Fruit fly (Drosophila melanogaster) whole organism, prepupa: Measurements from ENCODE around the gene CG17026.

ENCODE experiments used
- CG10631 ChIP-seq: fragments of 200-800 bp; sonication (Bioruptor generic); optimal IDR thresholded peaks from 2 replicates; lab custom pipeline; 2016; ENCODE audit warnings: missing biosample characterization, missing genetic modification characterization
- CG10669 ChIP-seq: fragments of 200-800 bp; sonication (Bioruptor generic); optimal IDR thresholded peaks from 3 replicates; lab custom pipeline; 2018; ENCODE audit warnings: missing biosample characterization, mild to moderate bottlenecking, missing genetic modification characterization, moderate library complexity
- CG11294 ChIP-seq: fragments of 200-800 bp; sonication (Bioruptor generic); IDR thresholded peaks from 2 replicates; pipeline ENCODE4 v1.3.6; 2022; ENCODE audit warnings: missing biosample characterization, missing genetic modification characterization
- CG11762 ChIP-seq: fragments of 200-800 bp; sonication (Bioruptor generic); optimal IDR thresholded peaks from 3 replicates; lab custom pipeline; 2016; ENCODE audit warnings: missing biosample characterization, missing genetic modification characterization; ENCODE audit not compliant: insufficient read depth
- CG1621 ChIP-seq: fragments of 200-800 bp; sonication (Bioruptor generic); optimal IDR thresholded peaks from 3 replicates; lab custom pipeline; 2018; ENCODE audit warnings: missing biosample characterization, mild to moderate bottlenecking, missing genetic modification characterization
- CG16779 ChIP-seq: fragments of 200-800 bp; sonication (Bioruptor generic); optimal IDR thresholded peaks from 3 replicates; lab custom pipeline; 2017; ENCODE audit warnings: missing biosample characterization, mild to moderate bottlenecking, missing genetic modification characterization
- CG3032 ChIP-seq: fragments of 200-800 bp; optimal IDR thresholded peaks from 2 replicates; lab custom pipeline; 2019; ENCODE audit warnings: missing biosample characterization, mild to moderate bottlenecking, missing genetic modification characterization, moderate library complexity
- CG31627 ChIP-seq: fragments of 200-800 bp; sonication (Bioruptor generic); optimal IDR thresholded peaks from 3 replicates; lab custom pipeline; 2016; ENCODE audit warnings: missing biosample characterization, missing genetic modification characterization
- CG32006 ChIP-seq: fragments of 200-800 bp; sonication (Bioruptor generic); optimal IDR thresholded peaks from 3 replicates; lab custom pipeline; 2017; ENCODE audit warnings: missing biosample characterization, mild to moderate bottlenecking, missing genetic modification characterization
- CG3919 ChIP-seq: fragments of 200-800 bp; sonication (Bioruptor generic); optimal IDR thresholded peaks from 3 replicates; lab custom pipeline; 2016; ENCODE audit warnings: missing biosample characterization, missing genetic modification characterization
- CG4318 ChIP-seq: fragments of 200-800 bp; sonication (Bioruptor generic); optimal IDR thresholded peaks from 3 replicates; lab custom pipeline; 2017; ENCODE audit warnings: missing biosample characterization, mild to moderate bottlenecking, missing genetic modification characterization
- CG6276 ChIP-seq: fragments of 200-800 bp; sonication (Bioruptor generic); optimal IDR thresholded peaks from 2 replicates; lab custom pipeline; 2017; ENCODE audit warnings: missing biosample characterization, mild to moderate bottlenecking, missing genetic modification characterization
- CG6792 ChIP-seq: fragments of 200-800 bp; sonication (Bioruptor generic); optimal IDR thresholded peaks from 3 replicates; lab custom pipeline; 2016; ENCODE audit warnings: missing biosample characterization, missing genetic modification characterization
- CG6808 ChIP-seq: fragments of 200-800 bp; sonication (Bioruptor generic); optimal IDR thresholded peaks from 3 replicates; lab custom pipeline; 2017; ENCODE audit warnings: missing biosample characterization, missing genetic modification characterization, mild to moderate bottlenecking, moderate library complexity, missing genetic modification reagents
- CG6854 ChIP-seq: fragments of 200-800 bp; sonication (Bioruptor generic); optimal IDR thresholded peaks from 2 replicates; lab custom pipeline; 2017; ENCODE audit warnings: missing biosample characterization, mild to moderate bottlenecking, missing genetic modification characterization
- CG7368 ChIP-seq: fragments of 200-800 bp; sonication (Bioruptor generic); optimal IDR thresholded peaks from 3 replicates; lab custom pipeline; 2016; ENCODE audit warnings: missing biosample characterization, missing genetic modification characterization
- CG8632 ChIP-seq: fragments of 200-800 bp; sonication (Bioruptor generic); optimal IDR thresholded peaks from 3 replicates; lab custom pipeline; 2016; ENCODE audit warnings: missing biosample characterization, missing genetic modification characterization
- CG9139 ChIP-seq: fragments of 200-800 bp; sonication (Bioruptor generic); optimal IDR thresholded peaks from 3 replicates; lab custom pipeline; 2017; ENCODE audit warnings: missing biosample characterization, mild to moderate bottlenecking, missing genetic modification characterization
- Eip78C ChIP-seq: fragments of 200-800 bp; sonication (Bioruptor generic); peaks from one replicate; lab custom pipeline; 2016; ENCODE audit warnings: missing biosample characterization, missing genetic modification characterization
- Eip93F ChIP-seq: fragments of 200-800 bp; sonication (Bioruptor generic); optimal IDR thresholded peaks from 2 replicates; lab custom pipeline; 2016; ENCODE audit warnings: missing biosample characterization, mild to moderate bottlenecking, missing genetic modification characterization
- Ets21C ChIP-seq: fragments of 200-800 bp; sonication (Bioruptor generic); optimal IDR thresholded peaks from 3 replicates; lab custom pipeline; 2016; ENCODE audit warnings: missing biosample characterization, missing genetic modification characterization
- Ets96B ChIP-seq: fragments of 200-800 bp; optimal IDR thresholded peaks from 2 replicates; lab custom pipeline; 2019; ENCODE audit warnings: missing biosample characterization, mild to moderate bottlenecking, missing genetic modification characterization, moderate library complexity
- Gug ChIP-seq: fragments of 200-800 bp; sonication (Bioruptor generic); IDR thresholded peaks from 2 replicates; pipeline ENCODE4 v1.3.6; 2022; ENCODE audit warnings: missing biosample characterization, missing genetic modification characterization
- Hr38 ChIP-seq: sonication (Bioruptor generic); optimal IDR thresholded peaks from 2 replicates; lab custom pipeline; 2016; ENCODE audit warnings: missing biosample characterization, missing genetic modification characterization
- Hr39 ChIP-seq: fragments of 200-800 bp; sonication (Bioruptor generic); optimal IDR thresholded peaks from 2 replicates; lab custom pipeline; 2016; ENCODE audit warnings: missing biosample characterization, missing genetic modification characterization
- Hr4 ChIP-seq: fragments of 200-800 bp; sonication (Bioruptor generic); optimal IDR thresholded peaks from 3 replicates; lab custom pipeline; 2016; ENCODE audit warnings: missing biosample characterization, missing genetic modification characterization
- Met ChIP-seq: fragments of 200-800 bp; sonication (Bioruptor generic); optimal IDR thresholded peaks from 3 replicates; lab custom pipeline; 2016; ENCODE audit warnings: missing biosample characterization, missing genetic modification characterization
- OdsH ChIP-seq: fragments of 200-800 bp; sonication (Bioruptor generic); optimal IDR thresholded peaks from 3 replicates; lab custom pipeline; 2016; ENCODE audit warnings: missing biosample characterization, missing genetic modification characterization
- Sox102F ChIP-seq: fragments of 200-800 bp; sonication (Bioruptor generic); optimal IDR thresholded peaks from 2 replicates; lab custom pipeline; 2016; ENCODE audit warnings: missing biosample characterization, mild to moderate bottlenecking, missing genetic modification characterization
- Sox14 ChIP-seq: fragments of 200-800 bp; sonication (Bioruptor generic); optimal IDR thresholded peaks from 3 replicates; lab custom pipeline; 2016; ENCODE audit warnings: missing biosample characterization, missing genetic modification characterization
- Sox15 ChIP-seq: fragments of 200-800 bp; sonication (Bioruptor generic); optimal IDR thresholded peaks from 3 replicates; lab custom pipeline; 2016; ENCODE audit warnings: missing biosample characterization, missing genetic modification characterization
- cyc ChIP-seq: fragments of 200-800 bp; sonication (Bioruptor generic); optimal IDR thresholded peaks from 3 replicates; lab custom pipeline; 2016; ENCODE audit warnings: missing biosample characterization, missing genetic modification characterization
- eg ChIP-seq: fragments of 200-800 bp; sonication (Bioruptor generic); IDR thresholded peaks from 3 replicates; pipeline ENCODE4 v1.3.6; 2022; ENCODE audit warnings: missing biosample characterization, missing genetic modification characterization
- esn ChIP-seq: fragments of 200-800 bp; sonication (Bioruptor generic); optimal IDR thresholded peaks from 2 replicates; lab custom pipeline; 2016; ENCODE audit warnings: missing biosample characterization, mild to moderate bottlenecking, missing genetic modification characterization, moderate library complexity
- fd59A ChIP-seq: fragments of 200-800 bp; sonication (Bioruptor generic); optimal IDR thresholded peaks from 2 replicates; lab custom pipeline; 2017; ENCODE audit warnings: missing biosample characterization, mild to moderate bottlenecking, missing genetic modification characterization, missing genetic modification reagents
- fd85E ChIP-seq: fragments of 200-800 bp; sonication (Bioruptor generic); optimal IDR thresholded peaks from 3 replicates; lab custom pipeline; 2016; ENCODE audit warnings: missing biosample characterization, missing genetic modification characterization
- fkh ChIP-seq: fragments of 200-800 bp; sonication (Bioruptor generic); optimal IDR thresholded peaks from 3 replicates; lab custom pipeline; 2017; ENCODE audit warnings: missing biosample characterization, mild to moderate bottlenecking, missing genetic modification characterization, moderate library complexity
- lz ChIP-seq: fragments of 200-800 bp; sonication (Bioruptor generic); optimal IDR thresholded peaks from 3 replicates; lab custom pipeline; 2016; ENCODE audit warnings: missing biosample characterization, missing genetic modification characterization
- net ChIP-seq: fragments of 200-800 bp; sonication (Bioruptor generic); optimal IDR thresholded peaks from 3 replicates; lab custom pipeline; 2016; ENCODE audit warnings: missing biosample characterization, missing genetic modification characterization
- pdm3 ChIP-seq: fragments of 200-800 bp; sonication (Bioruptor generic); optimal IDR thresholded peaks from 3 replicates; lab custom pipeline; 2016; ENCODE audit warnings: missing biosample characterization, missing genetic modification characterization
- salr ChIP-seq, 2 experiments: fragments of 200-800 bp; sonication (Bioruptor generic); optimal IDR thresholded peaks; 3 replicates each; lab custom pipeline; 2016 to 2018; ENCODE audit warnings: missing biosample characterization in 2 of 2, missing genetic modification characterization in 2 of 2, mild to moderate bottlenecking in 1 of 2
- spab ChIP-seq: fragments of 200-800 bp; sonication (Bioruptor generic); optimal IDR thresholded peaks from 2 replicates; lab custom pipeline; 2017; ENCODE audit warnings: missing biosample characterization, mild to moderate bottlenecking, missing genetic modification characterization, missing genetic modification reagents
- ss ChIP-seq, 2 experiments: fragments of 200-800 bp; sonication (Bioruptor generic); optimal IDR thresholded peaks; 2 replicates in 1 of 2; 3 replicates in 1 of 2; lab custom pipeline; 2017 to 2018; ENCODE audit warnings: mild to moderate bottlenecking in 2 of 2, missing biosample characterization in 2 of 2, missing genetic modification characterization in 2 of 2, moderate library complexity in 1 of 2
- svp ChIP-seq: fragments of 200-800 bp; sonication (Bioruptor generic); peaks from one replicate; lab custom pipeline; 2016; ENCODE audit warnings: missing biosample characterization, missing genetic modification characterization
- topi ChIP-seq: fragments of 200-800 bp; sonication (Bioruptor generic); optimal IDR thresholded peaks from 3 replicates; lab custom pipeline; 2016; ENCODE audit warnings: missing biosample characterization, missing genetic modification characterization
- vri ChIP-seq: fragments of 200-800 bp; sonication (Bioruptor generic); optimal IDR thresholded peaks from 3 replicates; lab custom pipeline; 2016; ENCODE audit warnings: missing biosample characterization, mild to moderate bottlenecking, missing genetic modification characterization

Gene CG17026

DNA sequence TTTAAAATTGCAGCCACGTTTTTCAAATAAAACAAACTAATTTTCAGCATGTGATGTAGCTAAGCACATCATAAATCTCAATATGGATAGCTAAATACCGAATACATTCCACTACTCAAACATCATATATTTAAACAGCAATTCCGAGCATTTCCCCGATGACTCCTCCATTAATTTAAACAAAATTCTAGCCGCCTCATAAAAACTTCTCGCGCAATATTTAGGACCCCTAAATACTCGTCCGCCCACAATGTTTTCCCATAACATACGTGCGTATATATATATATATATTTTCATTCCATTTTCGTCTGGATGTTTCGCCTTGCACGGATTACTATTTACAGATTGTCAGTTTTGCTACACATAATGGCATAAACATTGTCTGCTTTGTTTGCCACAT, 20.9 kb downstream of the CG17026 start:
- TF ChIP-seq CG6854 (GFP tag; lab: Kevin White, UChicago) (no peak), CG3919 (GFP tag; lab: Kevin White, UChicago) (no peak), CG6276 (GFP tag; lab: Kevin White, UChicago) (no peak), esn (GFP tag; lab: Kevin White, UChicago) (no peak)

DNA sequence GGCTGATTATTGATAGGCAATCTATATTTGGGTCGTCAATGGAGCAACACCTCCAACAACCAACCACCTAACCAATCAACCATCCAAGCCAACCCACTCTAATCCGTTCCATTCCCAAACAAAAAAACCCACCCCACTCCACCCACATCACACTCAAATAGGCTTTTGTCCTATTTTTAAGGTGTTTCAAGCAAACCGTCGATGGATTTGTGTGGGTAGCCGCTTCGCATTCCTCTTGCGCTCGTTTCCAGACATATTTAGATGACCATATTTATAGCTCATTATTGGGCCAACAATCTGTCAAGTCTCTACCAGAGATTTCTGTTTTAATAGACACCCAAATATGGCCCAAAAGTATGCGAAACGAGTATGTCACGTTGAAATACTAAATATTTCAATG, 23.0 kb downstream of the CG17026 start:
- TF ChIP-seq lz (GFP tag; lab: Kevin White, UChicago) (no peak), CG6276 (GFP tag; lab: Kevin White, UChicago) (no peak), Hr39 (no peak), Sox15 (GFP tag; lab: Kevin White, UChicago) (no peak), fkh (no peak), CG16779 (tag; lab: Kevin White, UChicago) (no peak), CG1621 (tag; lab: Kevin White, UChicago) (no peak), CG6854 (GFP tag; lab: Kevin White, UChicago) (no peak)

DNA sequence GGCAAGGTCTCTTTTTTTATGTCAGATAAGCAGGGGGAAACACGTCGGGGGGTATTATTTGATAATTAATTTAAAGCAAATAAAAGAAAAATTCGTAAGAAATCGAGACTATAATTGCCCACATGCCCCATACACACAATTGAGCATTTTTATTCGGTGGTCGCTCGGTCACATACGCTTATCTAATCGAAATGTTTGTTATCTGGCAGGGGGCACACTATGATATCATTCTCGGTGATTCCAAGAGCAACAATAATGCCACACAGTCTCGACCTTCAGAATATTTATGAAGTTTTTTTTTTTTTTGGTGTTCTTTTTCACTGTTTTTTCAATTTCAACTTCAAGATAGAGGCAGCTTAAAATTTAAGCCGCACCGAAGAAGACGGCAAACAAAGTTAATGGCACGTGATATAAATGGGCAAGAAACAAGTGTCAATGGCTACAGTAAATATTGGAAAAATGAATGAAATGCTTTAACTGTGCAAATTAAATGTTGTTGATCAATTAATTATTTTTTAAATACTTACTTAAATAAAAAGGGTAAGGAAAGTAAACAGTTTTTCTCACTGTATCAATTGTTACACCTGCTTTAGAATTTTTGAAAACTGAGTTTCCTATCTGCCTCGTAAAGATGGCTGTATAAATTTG, 24.3 kb downstream of the CG17026 start:
- TF ChIP-seq Sox102F (GFP tag; lab: Kevin White, UChicago) (no peak), CG11762 (GFP tag; lab: Kevin White, UChicago) (no peak), OdsH (no peak), Gug (GFP tag; lab: Robert Waterston, UW) (no peak), esn (GFP tag; lab: Kevin White, UChicago) (peak; percentile 38), CG31627 (GFP tag; lab: Kevin White, UChicago) (no peak), fd59A (no peak), ss (GFP tag; optimal IDR thresholded peaks at IDR 0.05; lab: Kevin White, UChicago) (no peak), Ets96B (no peak), CG32006 (GFP tag; lab: Kevin White, UChicago) (no peak), Ets21C (no peak), CG1621 (tag; lab: Kevin White, UChicago) (no peak), CG6792 (GFP tag; lab: Kevin White, UChicago) (no peak), Eip93F (GFP tag; lab: Kevin White, UChicago) (no peak), fkh (peak; percentile 79), topi (GFP tag; lab: Kevin White, UChicago) (no peak), fd85E (GFP tag; lab: Kevin White, UChicago) (no peak), salr (GFP tag; optimal IDR thresholded peaks at IDR 0.05; lab: Kevin White, UChicago) (no peak), CG11294 (GFP tag; lab: Robert Waterston, UW) (no peak), CG10631 (GFP tag; lab: Kevin White, UChicago) (no peak), CG6808 (no peak), CG8632 (GFP tag; lab: Kevin White, UChicago) (peak; percentile 37), CG16779 (tag; lab: Kevin White, UChicago) (no peak), lz (GFP tag; lab: Kevin White, UChicago) (no peak), CG10669 (GFP tag; lab: Kevin White, UChicago) (no peak), Hr4 (GFP tag; lab: Kevin White, UChicago) (no peak), CG7368 (GFP tag; lab: Kevin White, UChicago) (no peak), pdm3 (GFP tag; lab: Kevin White, UChicago) (no peak), svp (GFP tag; lab: Kevin White, UChicago) (no peak), vri (peak; percentile 76), cyc (no peak), Hr38 (GFP tag; lab: Kevin White, UChicago) (no peak), CG6854 (GFP tag; lab: Kevin White, UChicago) (no peak), CG4318 (GFP tag; lab: Kevin White, UChicago) (no peak), spab (GFP tag; lab: Kevin White, UChicago) (no peak), CG9139 (no peak), Met (GFP tag; lab: Kevin White, UChicago) (peak; percentile 32), Sox14 (no peak), CG3919 (GFP tag; lab: Kevin White, UChicago) (no peak), eg (no peak), net (no peak), CG3032 (tag; lab: Kevin White, UChicago) (no peak), Eip78C (GFP tag; lab: Kevin White, UChicago) (peak; percentile 69), Sox15 (GFP tag; lab: Kevin White, UChicago) (no peak)
